Worm (Caenorhabditis elegans): ENCODE measurements around the gene snx-13.

- TF ChIP-seq nhr-11 (tag; optimal IDR thresholded peaks at IDR 0.05) (no peak), ztf-11 (tag; optimal IDR thresholded peaks at IDR 0.05) (no peak), unc-62 (GFP tag; optimal IDR thresholded peaks at IDR 0.05 in 1 of 2) (no peak), unc-62 (tag; optimal IDR thresholded peaks at IDR 0.05) (no peak), mdl-1 (tag; optimal IDR thresholded peaks at IDR 0.05) (no peak), sdz-12 (GFP tag; optimal IDR thresholded peaks at IDR 0.05) (no peak), lin-15B (tag; optimal IDR thresholded peaks at IDR 0.05) (no peak), unc-130 (GFP tag; optimal IDR thresholded peaks at IDR 0.05) (no peak), R02D3.7 (tag; optimal IDR thresholded peaks at IDR 0.05) (no peak), daf-8 (GFP tag; IDR thresholded peaks at IDR 0.05) (no peak), hlh-11 (tag; optimal IDR thresholded peaks at IDR 0.05) (no peak), nhr-237 (tag; optimal IDR thresholded peaks at IDR 0.05) (no peak)
Observed at ce11 chrIV:17131035-17131595, 43.9 kb upstream of the snx-13 start, which contains the start of the genes Y116A8C.37 and Y116A8C.38.

All from whole organism, L4 larva.